Worm (Caenorhabditis elegans) whole organism, L2 larva: Measurements from ENCODE around the gene F44A6.3.

Source experiments
- F13H6.1 ChIP-seq: sonication (generic microtip); optimal IDR thresholded peaks from 2 replicates; lab custom pipeline; 2016; ENCODE audit warnings: missing genetic modification characterization, missing compliant biosample characterization
- R02D3.7 ChIP-seq: fragments of 150-350 bp; optimal IDR thresholded peaks from 2 replicates; lab custom pipeline; 2014; ENCODE audit warnings: missing biosample characterization, missing genetic modification characterization
- Y55F3AM.14 ChIP-seq: fragments of 200-800 bp; sonication (Bioruptor generic); optimal IDR thresholded peaks from 2 replicates; lab custom pipeline; 2018; ENCODE audit warnings: mild to moderate bottlenecking, missing genetic modification characterization, missing compliant biosample characterization
- aly-2 ChIP-seq: fragments of 150-350 bp; optimal IDR thresholded peaks from 2 replicates; lab custom pipeline; 2014; ENCODE audit warnings: missing biosample characterization, missing genetic modification characterization
- ama-1 ChIP-seq: fragments of 150-350 bp; optimal IDR thresholded peaks from 2 replicates; lab custom pipeline; 2018; ENCODE audit warnings: inconsistent platforms
- blmp-1 ChIP-seq: sonication (generic microtip); optimal IDR thresholded peaks from 2 replicates; lab custom pipeline; 2017; ENCODE audit warnings: missing genetic modification characterization, mild to moderate bottlenecking, missing compliant biosample characterization, antibody characterized with exemption, moderate library complexity; ENCODE audit not compliant: insufficient read depth
- ceh-16 ChIP-seq: fragments of 150-350 bp; optimal IDR thresholded peaks from 2 replicates; lab custom pipeline; 2014; ENCODE audit warnings: missing biosample characterization, missing genetic modification characterization
- egl-27 ChIP-seq: sonication (generic microtip); optimal IDR thresholded peaks from 3 replicates; lab custom pipeline; 2017; ENCODE audit warnings: missing biosample characterization, missing genetic modification reagents, missing genetic modification characterization
- elt-1 ChIP-seq: fragments of 150-350 bp; optimal IDR thresholded peaks from 2 replicates; lab custom pipeline; 2014; ENCODE audit warnings: missing biosample characterization, missing genetic modification characterization
- fos-1 ChIP-seq: fragments of 150-350 bp; optimal IDR thresholded peaks from 2 replicates; lab custom pipeline; 2014; ENCODE audit warnings: missing biosample characterization, missing genetic modification characterization
- gmeb-1 ChIP-seq: fragments of 150-350 bp; optimal IDR thresholded peaks from 2 replicates; lab custom pipeline; 2014; ENCODE audit warnings: missing biosample characterization, missing genetic modification characterization
- lin-11 ChIP-seq: fragments of 150-350 bp; sonication (generic microtip); optimal IDR thresholded peaks from 2 replicates; lab custom pipeline; 2014; ENCODE audit warnings: missing biosample characterization, missing genetic modification characterization, inconsistent platforms, mixed read lengths
- lin-13 ChIP-seq: fragments of 150-350 bp; optimal IDR thresholded peaks from 2 replicates; lab custom pipeline; 2014; ENCODE audit warnings: missing biosample characterization, missing genetic modification reagents, missing genetic modification characterization
- lin-39 ChIP-seq: fragments of 150-350 bp; optimal IDR thresholded peaks from 2 replicates; lab custom pipeline; 2014; ENCODE audit warnings: missing biosample characterization, missing genetic modification reagents, missing genetic modification characterization
- lsy-2 ChIP-seq, 2 experiments: fragments of 150-350 bp in 1 of 2; sonication (generic microtip) in 1 of 2; optimal IDR thresholded peaks; 2 replicates each; lab custom pipeline; 2014 to 2017; ENCODE audit warnings: missing biosample characterization in 2 of 2, missing genetic modification characterization in 2 of 2
- mbf-1 ChIP-seq: sonication (generic microtip); optimal IDR thresholded peaks from 2 replicates; lab custom pipeline; 2017; ENCODE audit warnings: missing biosample characterization, missing genetic modification characterization
- nhr-10 ChIP-seq: sonication (generic microtip); optimal IDR thresholded peaks from 2 replicates; lab custom pipeline; 2017; ENCODE audit warnings: missing biosample characterization, missing genetic modification characterization
- nhr-11 ChIP-seq: fragments of 150-350 bp; optimal IDR thresholded peaks from 2 replicates; lab custom pipeline; 2014; ENCODE audit warnings: missing biosample characterization, missing genetic modification characterization
- nhr-12 ChIP-seq: fragments of 150-350 bp; optimal IDR thresholded peaks from 2 replicates; lab custom pipeline; 2014; ENCODE audit warnings: missing biosample characterization, missing genetic modification characterization
- nhr-129 ChIP-seq: fragments of 150-350 bp; optimal IDR thresholded peaks from 2 replicates; lab custom pipeline; 2014; ENCODE audit warnings: missing biosample characterization, missing genetic modification characterization
- nhr-23 ChIP-seq: fragments of 150-350 bp; optimal IDR thresholded peaks from 2 replicates; lab custom pipeline; 2014; ENCODE audit warnings: missing biosample characterization, missing genetic modification reagents, missing genetic modification characterization
- nhr-237 ChIP-seq: fragments of 150-350 bp; optimal IDR thresholded peaks from 2 replicates; lab custom pipeline; 2014; ENCODE audit warnings: missing biosample characterization, missing genetic modification characterization
- nhr-25 ChIP-seq: fragments of 150-350 bp; sonication (generic microtip); optimal IDR thresholded peaks from 3 replicates; lab custom pipeline; 2014; ENCODE audit warnings: missing biosample characterization, missing genetic modification characterization
- peb-1 ChIP-seq: fragments of 150-350 bp; optimal IDR thresholded peaks from 2 replicates; lab custom pipeline; 2014; ENCODE audit warnings: missing biosample characterization, missing genetic modification characterization
- sma-9 ChIP-seq, 2 experiments: fragments of 150-350 bp in 1 of 2; sonication (generic microtip) in 1 of 2; optimal IDR thresholded peaks; 2 replicates each; lab custom pipeline; 2014 to 2016; ENCODE audit warnings: missing genetic modification characterization in 2 of 2, mild to moderate bottlenecking in 1 of 2, missing biosample characterization in 1 of 2, missing compliant biosample characterization in 1 of 2, missing genetic modification reagents in 1 of 2, moderate library complexity in 1 of 2
- snpc-4 ChIP-seq: fragments of 150-350 bp; optimal IDR thresholded peaks from 2 replicates; lab custom pipeline; 2014; ENCODE audit warnings: missing biosample characterization, missing genetic modification characterization
- unc-39 ChIP-seq: fragments of 150-350 bp; optimal IDR thresholded peaks from 2 replicates; lab custom pipeline; 2014; ENCODE audit warnings: missing biosample characterization, missing genetic modification characterization
- unc-62 ChIP-seq: fragments of 150-350 bp; optimal IDR thresholded peaks from 2 replicates; lab custom pipeline; 2014; ENCODE audit warnings: missing biosample characterization, missing genetic modification reagents, missing genetic modification characterization
- ztf-1 ChIP-seq: fragments of 200-800 bp; sonication (Bioruptor generic); conservative IDR thresholded peaks from 2 replicates; pipeline ENCODE4 v1.3.6; 2022; ENCODE audit warnings: missing genetic modification characterization, missing compliant biosample characterization
- ztf-4 ChIP-seq: fragments of 150-350 bp; optimal IDR thresholded peaks from 2 replicates; lab custom pipeline; 2014; ENCODE audit warnings: missing biosample characterization, missing genetic modification characterization

Gene F44A6.3

ce11 chrX:10197204-10197756 lies 15.3 kb upstream of the F44A6.3 start, which contains the start of gene nucb-1 (continued):
- TF ChIP-seq egl-27 (tag; lab: Kevin White, UChicago), result peak; percentile 67
- TF ChIP-seq lin-13 (GFP tag; lab: Kevin White, UChicago), result peak; percentile 75
- no peak for TF ChIP-seq ceh-16 (tag; lab: Kevin White, UChicago)
- no peak for TF ChIP-seq nhr-23
- TF ChIP-seq ztf-1 (GFP tag; lab: Robert Waterston, UW), result no peak
- TF ChIP-seq ama-1, result no peak
- no peak for TF ChIP-seq nhr-11 (tag; lab: Kevin White, UChicago)
- peak; percentile 79 for TF ChIP-seq fos-1 (tag; lab: Kevin White, UChicago)
- no peak for TF ChIP-seq lin-11 (tag; lab: Kevin White, UChicago)

ce11 chrX:10199202-10199601 lies 13.4 kb upstream of the F44A6.3 start:
- TF ChIP-seq nhr-25 (tag; lab: Kevin White, UChicago) (no peak), nhr-12 (tag; lab: Kevin White, UChicago) (no peak), nhr-237 (no peak), ztf-4 (tag; lab: Kevin White, UChicago) (no peak), peb-1 (tag; lab: Kevin White, UChicago) (no peak), aly-2 (tag; lab: Kevin White, UChicago) (no peak), ama-1 (no peak), Y55F3AM.14 (GFP tag; lab: Kevin White, UChicago) (no peak), unc-62 (GFP tag; lab: Kevin White, UChicago) (no peak), ztf-1 (GFP tag; lab: Robert Waterston, UW) (no peak), nhr-11 (tag; lab: Kevin White, UChicago) (no peak), fos-1 (tag; lab: Kevin White, UChicago) (no peak), lsy-2 (tag; optimal IDR thresholded peaks at IDR 0.05; lab: Kevin White, UChicago) (no peak), nhr-23 (no peak), mbf-1 (tag; lab: Kevin White, UChicago) (no peak), elt-1 (no peak), lin-11 (tag; lab: Kevin White, UChicago) (no peak), F13H6.1 (tag; lab: Kevin White, UChicago) (no peak), sma-9 (GFP tag; optimal IDR thresholded peaks at IDR 0.05; lab: Kevin White, UChicago) (no peak), sma-9 (tag; optimal IDR thresholded peaks at IDR 0.05; lab: Kevin White, UChicago) (no peak)

- TF ChIP-seq lin-13 (GFP tag; lab: Kevin White, UChicago) (no peak), gmeb-1 (tag; lab: Kevin White, UChicago) (no peak), unc-39 (tag; lab: Kevin White, UChicago) (no peak), ztf-4 (tag; lab: Kevin White, UChicago) (no peak), mbf-1 (tag; lab: Kevin White, UChicago) (no peak), peb-1 (tag; lab: Kevin White, UChicago) (no peak), nhr-23 (no peak), R02D3.7 (tag; lab: Kevin White, UChicago) (no peak), nhr-237 (no peak), nhr-10 (tag; lab: Kevin White, UChicago) (no peak), nhr-12 (tag; lab: Kevin White, UChicago) (no peak), F13H6.1 (tag; lab: Kevin White, UChicago) (no peak), nhr-25 (tag; lab: Kevin White, UChicago) (no peak), sma-9 (GFP tag; optimal IDR thresholded peaks at IDR 0.05; lab: Kevin White, UChicago) (no peak), sma-9 (tag; optimal IDR thresholded peaks at IDR 0.05; lab: Kevin White, UChicago) (no peak), snpc-4 (tag; lab: Kevin White, UChicago) (no peak)
- TF ChIP-seq, all 48 proteins: peak for 0
Measured at ce11 chrX:10203501-10203900, 9.1 kb upstream of the F44A6.3 start.

DNA sequence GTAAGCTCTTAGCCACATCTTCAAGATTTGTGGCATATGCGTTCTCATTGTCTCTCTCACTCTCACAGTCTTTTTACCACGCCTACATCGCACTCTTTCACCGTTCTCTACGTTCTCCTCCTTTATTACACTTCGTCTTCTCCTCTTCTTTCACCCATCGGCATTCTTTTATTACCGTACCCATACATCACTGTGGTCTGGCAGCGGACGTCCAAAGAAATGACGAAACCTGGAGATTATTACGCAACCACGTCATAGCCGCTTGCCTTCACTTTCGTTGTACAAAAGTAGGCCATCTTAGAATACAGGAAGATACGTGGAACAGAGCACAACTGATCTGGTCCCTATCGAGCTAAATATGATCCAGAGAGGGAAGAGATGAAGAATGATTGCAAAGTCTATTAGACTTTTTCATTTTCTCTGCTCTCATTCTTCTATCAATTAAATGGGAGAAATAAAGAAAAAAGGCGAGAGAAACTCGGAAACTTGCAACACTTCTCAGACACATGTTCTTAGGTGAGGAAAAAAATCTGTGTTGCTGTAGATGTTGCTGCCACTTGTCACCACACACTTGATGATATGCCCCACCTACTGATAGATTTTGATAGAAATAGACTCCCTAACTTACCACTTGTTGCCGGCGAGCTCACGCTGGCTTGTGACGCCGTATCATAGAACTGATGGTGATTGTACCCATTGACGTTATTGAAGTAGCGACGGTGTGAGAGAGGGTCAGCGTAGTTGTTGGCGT lies 8.1 kb upstream of the F44A6.3 start:
- TF ChIP-seq lin-39 (tag; lab: Kevin White, UChicago), result no peak
- TF ChIP-seq sma-9 (GFP tag; optimal IDR thresholded peaks at IDR 0.05; lab: Kevin White, UChicago), result peak; percentile 4
- no peak for TF ChIP-seq sma-9 (tag; optimal IDR thresholded peaks at IDR 0.05; lab: Kevin White, UChicago)
- TF ChIP-seq nhr-129 (tag; lab: Kevin White, UChicago), result peak; percentile 39
- TF ChIP-seq fos-1 (tag; lab: Kevin White, UChicago), result peak; percentile 15

- no peak for TF ChIP-seq nhr-11 (tag; lab: Kevin White, UChicago)
- TF ChIP-seq Y55F3AM.14 (GFP tag; lab: Kevin White, UChicago), result no peak
- TF ChIP-seq blmp-1 (tag; lab: Kevin White, UChicago), result no peak
- TF ChIP-seq, all 48 proteins: peak for 0
Measured at ce11 chrX:10205321-10205720, 7.2 kb upstream of the F44A6.3 start, which contains the start of gene sex-1. Gene sex-1, minus strand, starts transcription at chrX:10205421.
